Fruit fly (Drosophila melanogaster): ENCODE results near the gene CG15395.

DNA sequence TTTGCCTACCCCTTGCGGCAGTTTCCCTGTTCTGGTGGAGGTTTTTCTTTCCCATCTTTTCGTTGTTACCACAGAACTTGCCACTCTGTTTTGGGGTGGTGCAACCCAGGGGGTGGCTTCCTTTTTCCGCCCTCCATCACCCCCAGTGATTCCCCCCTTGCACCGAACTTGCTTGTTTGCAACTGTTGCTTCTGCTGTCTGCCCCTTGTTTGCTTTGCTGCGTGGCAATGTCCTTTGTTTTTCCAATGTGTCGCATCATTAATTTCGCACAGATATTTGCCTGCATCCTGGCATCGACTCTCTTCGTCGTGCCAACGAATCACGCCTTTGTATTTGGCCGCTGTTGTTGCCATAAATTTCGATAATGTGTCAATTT lies 27.2 kb downstream of the CG15395 start:
- TF ChIP-seq tai (GFP tag; optimal IDR thresholded peaks at IDR 0.05), result no peak
- TF ChIP-seq Hnf4 (GFP tag; optimal IDR thresholded peaks at IDR 0.05), result no peak
- no peak for TF ChIP-seq lola (GFP tag; optimal IDR thresholded peaks at IDR 0.05)
- no peak for TF ChIP-seq OdsH (GFP tag; optimal IDR thresholded peaks at IDR 0.05)
- no peak for TF ChIP-seq psq (GFP tag; optimal IDR thresholded peaks at IDR 0.05)
- TF ChIP-seq dsf (GFP tag; optimal IDR thresholded peaks at IDR 0.05; ENCODE audit: borderline replicate concordance), result no peak
- no peak for TF ChIP-seq woc (GFP tag; optimal IDR thresholded peaks at IDR 0.05)
- TF ChIP-seq Sp1 (GFP tag; optimal IDR thresholded peaks at IDR 0.05), result no peak
- no peak for TF ChIP-seq Rel (GFP tag; optimal IDR thresholded peaks at IDR 0.05)
- TF ChIP-seq Rel (tag; optimal IDR thresholded peaks at IDR 0.05), result no peak
- TF ChIP-seq jim (GFP tag; optimal IDR thresholded peaks at IDR 0.05), result no peak
- TF ChIP-seq Myc (optimal IDR thresholded peaks at IDR 0.05), result no peak
- TF ChIP-seq CG32264 (GFP tag; optimal IDR thresholded peaks at IDR 0.05), result no peak

Measured in whole organism, wandering third instar larva.